Worm (Caenorhabditis elegans) whole organism, L4/young adult: ENCODE data around the gene K09C6.10.
"Not testable (repeated sequence)": the region's sequence is repeated elsewhere in the genome, so short reads cannot be mapped to it uniquely, and the experiment has no call there.

Experiments
- W03F9.2 ChIP-seq: fragments of 150-350 bp; optimal IDR thresholded peaks from 2 replicates; lab custom pipeline; 2014; ENCODE audit warnings: missing biosample characterization, missing genetic modification characterization
- dao-5 ChIP-seq: sonication (generic microtip); optimal IDR thresholded peaks from 2 replicates; lab custom pipeline; 2016; ENCODE audit warnings: missing genotype, missing genetic modification characterization, moderate library complexity, missing compliant biosample characterization
- him-1 ChIP-seq: sonication (generic microtip); optimal IDR thresholded peaks from 2 replicates; lab custom pipeline; 2016; ENCODE audit warnings: missing genotype, missing genetic modification reagents, missing genetic modification characterization, missing compliant biosample characterization

Gene K09C6.10

DNA sequence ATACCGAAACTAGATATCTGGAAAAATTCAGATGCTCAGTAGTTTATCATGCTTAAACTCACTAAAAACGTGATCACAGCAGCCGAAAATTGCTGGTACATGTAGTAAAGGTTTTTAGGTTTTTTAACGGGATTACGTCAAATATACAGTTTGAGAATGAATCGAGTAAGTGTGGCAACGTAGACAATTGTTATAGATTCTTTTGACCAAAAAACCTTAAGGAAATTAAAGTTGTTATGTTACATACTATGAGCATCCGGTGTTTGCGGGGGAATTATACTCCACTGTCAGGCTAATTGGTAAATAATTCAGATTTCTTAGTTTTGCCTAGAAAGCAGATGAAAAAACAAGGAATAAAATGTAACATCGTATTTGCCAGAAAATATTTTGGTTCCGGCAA lies 18.6 kb upstream of the K09C6.10 start, which contains the start of gene srx-32:
srx-32 (minus strand) TSS at position 101 of the 400 bp plus-strand sequence.
- not testable (repeated sequence) for TF ChIP-seq him-1, dao-5, W03F9.2 (tag; lab: Kevin White, UChicago)

- TF ChIP-seq W03F9.2, dao-5, him-1 (tag; lab: Kevin White, UChicago): not testable (repeated sequence)
These were observed 16.3 kb upstream of the K09C6.10 start, which contains the start of gene srx-31 for ce11 chrV:822922-823321. TSS of gene srx-31 (minus strand) at chrV:823022.

- TF ChIP-seq W03F9.2 (tag; lab: Kevin White, UChicago) (no peak), dao-5 (tag; lab: Kevin White, UChicago) (no peak), him-1 (tag; lab: Kevin White, UChicago) (no peak)
These were observed 13.1 kb upstream of the K09C6.10 start, which contains the start of gene F41H8.2 for ce11 chrV:826097-826496. TSS of gene F41H8.2 (plus strand) at chrV:826397.

- TF ChIP-seq dao-5 (tag; lab: Kevin White, UChicago) (no peak), him-1 (tag; lab: Kevin White, UChicago) (no peak), W03F9.2 (tag; lab: Kevin White, UChicago) (no peak)
These were observed 5.9 kb upstream of the K09C6.10 start, which contains the start of gene F41H8.1 for ce11 chrV:833368-833767. TSS of gene F41H8.1 (plus strand) at chrV:833668.

- TF ChIP-seq dao-5 (tag; lab: Kevin White, UChicago), result no peak
- TF ChIP-seq W03F9.2 (tag; lab: Kevin White, UChicago), result no peak
- TF ChIP-seq him-1 (tag; lab: Kevin White, UChicago), result no peak
These were observed 3.4 kb downstream of the K09C6.10 start for ce11 chrV:842611-843010.

- TF ChIP-seq him-1, dao-5, W03F9.2 (tag; lab: Kevin White, UChicago): not testable (repeated sequence)
These were observed 3.9 kb downstream of the K09C6.10 start, which contains the start of gene K09C6.8 for ce11 chrV:843118-843517. TSS of gene K09C6.8 (minus strand) at chrV:843218.

DNA sequence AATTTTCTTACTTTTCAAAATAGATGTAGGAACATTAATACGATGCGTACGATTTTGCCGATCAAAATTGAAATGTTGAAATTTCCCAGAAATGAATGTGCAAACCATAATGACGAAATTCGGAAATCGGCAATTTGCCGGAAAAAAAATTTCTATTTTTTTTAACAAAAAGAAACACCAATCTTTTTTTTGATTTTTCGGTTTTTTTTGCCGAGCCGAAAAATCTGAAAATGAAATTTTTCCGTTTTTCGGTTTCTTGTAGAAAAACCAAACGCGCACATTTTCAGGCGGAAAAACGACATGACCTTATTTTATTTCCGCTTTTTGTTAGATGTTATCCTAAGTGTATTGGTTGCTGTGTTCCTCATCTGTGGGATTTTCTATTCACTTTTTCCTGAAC lies 8.3 kb downstream of the K09C6.10 start, which contains the start of gene srbc-13:
srbc-13 (plus strand) TSS at position 301 of the 400 bp plus-strand sequence.
- no peak for TF ChIP-seq him-1 (tag; lab: Kevin White, UChicago)
- TF ChIP-seq W03F9.2 (tag; lab: Kevin White, UChicago), result no peak
- no peak for TF ChIP-seq dao-5 (tag; lab: Kevin White, UChicago)

- TF ChIP-seq W03F9.2 (tag; lab: Kevin White, UChicago) (no peak), him-1 (tag; lab: Kevin White, UChicago) (no peak), dao-5 (tag; lab: Kevin White, UChicago) (no peak)
These were observed 9.8 kb downstream of the K09C6.10 start for ce11 chrV:849042-849441.

ce11 chrV:849512-849911 lies 10.3 kb downstream of the K09C6.10 start, which contains the start of gene srbc-12:
TSS of gene srbc-12 (plus strand) at chrV:849812.
- TF ChIP-seq him-1 (tag; lab: Kevin White, UChicago) (no peak), dao-5 (tag; lab: Kevin White, UChicago) (no peak), W03F9.2 (tag; lab: Kevin White, UChicago) (no peak)

- TF ChIP-seq him-1 (tag; lab: Kevin White, UChicago) (no peak), W03F9.2 (tag; lab: Kevin White, UChicago) (no peak), dao-5 (tag; lab: Kevin White, UChicago) (no peak)
These were observed 13.0 kb downstream of the K09C6.10 start, which contains the start of gene K09C6.3 for ce11 chrV:852184-852583. TSS of gene K09C6.3 (plus strand) at chrV:852484.

- TF ChIP-seq him-1 (tag; lab: Kevin White, UChicago) (no peak), dao-5 (tag; lab: Kevin White, UChicago) (no peak), W03F9.2 (tag; lab: Kevin White, UChicago) (no peak)
These were observed 15.7 kb downstream of the K09C6.10 start, which contains the start of gene K09C6.9 for ce11 chrV:854966-855365. TSS of gene K09C6.9 (minus strand) at chrV:855066.

DNA sequence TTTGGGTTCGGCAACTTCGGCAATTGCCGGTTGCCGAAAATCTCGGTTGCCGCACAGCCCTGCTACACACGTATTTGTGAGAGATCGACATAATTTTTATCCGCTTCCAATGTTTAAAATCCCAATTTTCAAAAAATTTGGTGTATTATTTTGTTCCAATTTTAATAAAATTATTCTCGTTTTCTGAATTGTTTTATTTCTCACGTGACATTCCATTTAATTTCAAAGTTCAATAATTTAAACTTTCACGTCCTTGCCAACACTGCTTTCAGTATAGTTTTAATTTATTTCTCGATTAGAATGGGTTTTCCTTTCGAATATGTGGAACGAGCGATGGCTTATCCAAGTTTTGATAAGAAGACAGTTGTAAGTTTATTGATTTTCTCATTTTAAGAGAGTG lies 17.3 kb downstream of the K09C6.10 start, which contains the start of gene K09C6.2:
K09C6.2 (plus strand) TSS at position 301 of the 400 bp plus-strand sequence.
- TF ChIP-seq W03F9.2 (tag; lab: Kevin White, UChicago) (no peak), him-1 (tag; lab: Kevin White, UChicago) (no peak), dao-5 (tag; lab: Kevin White, UChicago) (no peak)

- TF ChIP-seq dao-5 (tag; lab: Kevin White, UChicago), result no peak
- TF ChIP-seq W03F9.2 (tag; lab: Kevin White, UChicago), result no peak
- TF ChIP-seq him-1 (tag; lab: Kevin White, UChicago), result no peak
These were observed 19.7 kb downstream of the K09C6.10 start for ce11 chrV:858841-859456.
